Fruit fly (Drosophila melanogaster) whole organism, adult: ENCODE data around the gene CG14797.

ENCODE experiments used
- CG11617 ChIP-seq: fragments of 200-800 bp; sonication (Bioruptor generic); optimal IDR thresholded peaks from 2 replicates; lab custom pipeline; 2017; ENCODE audit warnings: mild to moderate bottlenecking, missing biosample characterization, missing genetic modification reagents, missing genetic modification characterization
- CG12768 ChIP-seq: fragments of 200-800 bp; sonication (Bioruptor generic); optimal IDR thresholded peaks from 2 replicates; lab custom pipeline; 2017; ENCODE audit warnings: missing biosample characterization, missing genetic modification characterization, mild to moderate bottlenecking, moderate library complexity, missing genetic modification reagents
- CG14711 ChIP-seq: fragments of 200-800 bp; sonication (Bioruptor generic); optimal IDR thresholded peaks from 2 replicates; lab custom pipeline; 2018; ENCODE audit warnings: missing biosample characterization, mild to moderate bottlenecking, missing genetic modification characterization, moderate library complexity
- CG7045 ChIP-seq: fragments of 200-800 bp; sonication (Bioruptor generic); optimal IDR thresholded peaks from 2 replicates; lab custom pipeline; 2017; ENCODE audit warnings: missing biosample characterization, mild to moderate bottlenecking, missing genetic modification characterization
- CG7101 ChIP-seq: fragments of 200-800 bp; sonication (Bioruptor generic); optimal IDR thresholded peaks from 2 replicates; lab custom pipeline; 2018; ENCODE audit warnings: missing biosample characterization, mild to moderate bottlenecking, missing genetic modification characterization, moderate library complexity
- Clk ChIP-seq: fragments of 200-800 bp; sonication (Bioruptor generic); optimal IDR thresholded peaks from 2 replicates; lab custom pipeline; 2017; ENCODE audit warnings: missing biosample characterization, missing genetic modification characterization
- Crg-1 ChIP-seq: fragments of 200-800 bp; sonication (Bioruptor generic); optimal IDR thresholded peaks from 2 replicates; lab custom pipeline; 2016; ENCODE audit warnings: missing biosample characterization, missing genetic modification characterization
- Hr96 ChIP-seq: fragments of 200-800 bp; sonication (Bioruptor generic); optimal IDR thresholded peaks from 2 replicates; lab custom pipeline; 2016; ENCODE audit warnings: missing biosample characterization, missing genetic modification characterization
- cic ChIP-seq: fragments of 200-800 bp; sonication (Bioruptor generic); optimal IDR thresholded peaks from 2 replicates; lab custom pipeline; 2017; ENCODE audit warnings: missing biosample characterization, mild to moderate bottlenecking, missing genetic modification characterization, moderate library complexity
- kay ChIP-seq: fragments of 200-800 bp; sonication (Bioruptor generic); peaks from one replicate; lab custom pipeline; 2016; ENCODE audit warnings: missing biosample characterization, missing genetic modification characterization, borderline replicate concordance
- pad ChIP-seq: fragments of 200-800 bp; sonication (Bioruptor generic); optimal IDR thresholded peaks from 3 replicates; lab custom pipeline; 2017; ENCODE audit warnings: missing biosample characterization, missing genetic modification characterization, mild to moderate bottlenecking, moderate library complexity, missing genetic modification reagents
- tj ChIP-seq: fragments of 200-800 bp; sonication (Bioruptor generic); optimal IDR thresholded peaks from 3 replicates; lab custom pipeline; 2017; ENCODE audit warnings: missing biosample characterization, mild to moderate bottlenecking, missing genetic modification characterization, moderate library complexity
- toe ChIP-seq: fragments of 200-800 bp; sonication (Bioruptor generic); optimal IDR thresholded peaks from 2 replicates; lab custom pipeline; 2016; ENCODE audit warnings: missing biosample characterization, missing genetic modification characterization

- TF ChIP-seq kay (GFP tag; lab: Kevin White, UChicago), result no peak
- TF ChIP-seq CG11617 (GFP tag; lab: Kevin White, UChicago), result no peak
- TF ChIP-seq Clk (GFP tag; lab: Kevin White, UChicago), result no peak
- no peak for TF ChIP-seq CG7045 (GFP tag; lab: Kevin White, UChicago)
- no peak for TF ChIP-seq pad
- TF ChIP-seq CG14711 (tag; lab: Kevin White, UChicago), result no peak
- no peak for TF ChIP-seq toe (GFP tag; lab: Kevin White, UChicago)
- TF ChIP-seq cic (GFP tag; lab: Kevin White, UChicago), result no peak
- no peak for TF ChIP-seq Crg-1 (GFP tag; lab: Kevin White, UChicago)
- no peak for TF ChIP-seq Hr96 (GFP tag; lab: Kevin White, UChicago)
- TF ChIP-seq tj (GFP tag; lab: Kevin White, UChicago), result no peak
- TF ChIP-seq CG12768, result no peak
- no peak for TF ChIP-seq CG7101 (tag; lab: Kevin White, UChicago)
Measured at dm6 chrX:1705929-1706328, 24.6 kb downstream of the CG14797 start.
